Fruit fly (Drosophila melanogaster) whole organism, embryonic: ENCODE results near the gene CG10486.
A peak's percentile ranks its signal among the peaks of the same experiment; 100 is the strongest.

Experiments used
- ATbp ChIP-seq: fragments of 200-800 bp; sonication (Bioruptor generic); optimal IDR thresholded peaks from 2 replicates; lab custom pipeline; 2017; ENCODE audit warnings: missing biosample characterization, mild to moderate bottlenecking, missing genetic modification characterization, missing genetic modification reagents
- Abd-B ChIP-seq: fragments of 200-800 bp; sonication (Bioruptor generic); optimal IDR thresholded peaks from 2 replicates; lab custom pipeline; 2018; ENCODE audit warnings: missing biosample characterization, mild to moderate bottlenecking, missing genetic modification characterization, moderate library complexity
- Antp ChIP-seq: fragments of 200-800 bp; sonication (Bioruptor generic); optimal IDR thresholded peaks from 3 replicates; lab custom pipeline; 2016; ENCODE audit warnings: missing biosample characterization, missing genetic modification characterization
- Atf3 ChIP-seq: fragments of 200-800 bp; sonication (Bioruptor generic); optimal IDR thresholded peaks from 3 replicates; lab custom pipeline; 2016; ENCODE audit warnings: missing biosample characterization, missing genetic modification characterization
- B-H1 ChIP-seq: fragments of 200-800 bp; sonication (Bioruptor generic); IDR thresholded peaks from 3 replicates; pipeline ENCODE4 v1.3.6; 2022; ENCODE audit warnings: missing biosample characterization, missing genetic modification characterization
- BEAF-32 ChIP-seq: fragments of 200-800 bp; sonication (Bioruptor generic); optimal IDR thresholded peaks from 3 replicates; lab custom pipeline; 2017; ENCODE audit warnings: missing biosample characterization, missing genetic modification characterization, mild to moderate bottlenecking, moderate library complexity, missing genetic modification reagents
- CG10209 ChIP-seq: fragments of 200-800 bp; sonication (Bioruptor generic); optimal IDR thresholded peaks from 3 replicates; lab custom pipeline; 2017; ENCODE audit warnings: missing biosample characterization, mild to moderate bottlenecking, missing genetic modification characterization, missing genetic modification reagents
- CG10543 ChIP-seq: fragments of 200-800 bp; sonication (Bioruptor generic); optimal IDR thresholded peaks from 3 replicates; lab custom pipeline; 2017; ENCODE audit warnings: missing biosample characterization, mild to moderate bottlenecking, missing genetic modification characterization, moderate library complexity
- CG12769 ChIP-seq: fragments of 200-800 bp; sonication (Bioruptor generic); optimal IDR thresholded peaks from 2 replicates; lab custom pipeline; 2019; ENCODE audit warnings: missing biosample characterization, mild to moderate bottlenecking, missing genetic modification characterization, moderate library complexity
- CG1603 ChIP-seq: fragments of 200-800 bp; sonication (Bioruptor generic); optimal IDR thresholded peaks from 2 replicates; lab custom pipeline; 2019; ENCODE audit warnings: missing biosample characterization, mild to moderate bottlenecking, missing genetic modification characterization, moderate library complexity
- CG34422 ChIP-seq: fragments of 200-800 bp; sonication (Bioruptor generic); IDR thresholded peaks from 3 replicates; pipeline ENCODE4 v1.3.6; 2022; ENCODE audit warnings: missing biosample characterization, missing genetic modification characterization
- CG4360 ChIP-seq: fragments of 200-800 bp; sonication (Bioruptor generic); IDR thresholded peaks from 2 replicates; pipeline ENCODE4 v1.3.6; 2022; ENCODE audit warnings: missing biosample characterization, missing genetic modification characterization
- CG6654 ChIP-seq: fragments of 200-800 bp; sonication (Bioruptor generic); optimal IDR thresholded peaks from 2 replicates; lab custom pipeline; 2017; ENCODE audit warnings: missing biosample characterization, mild to moderate bottlenecking, missing genetic modification characterization
- CG8281 ChIP-seq: fragments of 200-800 bp; sonication (Bioruptor generic); optimal IDR thresholded peaks from 2 replicates; lab custom pipeline; 2018; ENCODE audit warnings: missing biosample characterization, mild to moderate bottlenecking, missing genetic modification characterization, moderate library complexity
- CG8290 ChIP-seq, 3 experiments: fragments of 200-800 bp; sonication (Bioruptor generic); optimal IDR thresholded peaks; 2 replicates each; lab custom pipeline; 2016 to 2019; ENCODE audit warnings: missing biosample characterization in 3 of 3, missing genetic modification characterization in 3 of 3, mild to moderate bottlenecking in 2 of 3, moderate library complexity in 1 of 3
- CG8924 ChIP-seq: fragments of 200-800 bp; optimal IDR thresholded peaks from 3 replicates; lab custom pipeline; 2019; ENCODE audit warnings: missing biosample characterization, mild to moderate bottlenecking, missing genetic modification characterization, moderate library complexity
- CG9437 ChIP-seq: fragments of 200-800 bp; sonication (Bioruptor generic); optimal IDR thresholded peaks from 2 replicates; lab custom pipeline; 2018; ENCODE audit warnings: missing biosample characterization, mild to moderate bottlenecking, missing genetic modification characterization
- CG9727 ChIP-seq: fragments of 200-800 bp; sonication (Bioruptor generic); optimal IDR thresholded peaks from 3 replicates; lab custom pipeline; 2017; ENCODE audit warnings: missing biosample characterization, mild to moderate bottlenecking, missing genetic modification characterization
- Drgx ChIP-seq: fragments of 200-800 bp; sonication (Bioruptor generic); IDR thresholded peaks from 2 replicates; pipeline ENCODE4 v1.3.6; 2022; ENCODE audit warnings: missing biosample characterization, missing genetic modification characterization
- E2f1 ChIP-seq: fragments of 200-800 bp; sonication (Bioruptor generic); IDR thresholded peaks from 2 replicates; pipeline ENCODE4 v1.3.6; 2022; ENCODE audit warnings: missing biosample characterization, missing genetic modification characterization
- Elba2 ChIP-seq: fragments of 200-800 bp; sonication (Bioruptor generic); optimal IDR thresholded peaks from 3 replicates; lab custom pipeline; 2016; ENCODE audit warnings: missing biosample characterization, missing genetic modification characterization
- HLH3B ChIP-seq: fragments of 200-800 bp; sonication (Bioruptor generic); IDR thresholded peaks from 2 replicates; pipeline ENCODE4 v1.3.6; 2022; ENCODE audit warnings: missing biosample characterization, missing genetic modification characterization
- HmgZ ChIP-seq: fragments of 200-800 bp; sonication (Bioruptor generic); optimal IDR thresholded peaks from 2 replicates; lab custom pipeline; 2018; ENCODE audit warnings: missing biosample characterization, mild to moderate bottlenecking, missing genetic modification characterization
- Hr39 ChIP-seq: fragments of >200 bp; optimal IDR thresholded peaks from 2 replicates; lab custom pipeline; 2017
- Optix ChIP-seq: fragments of 200-800 bp; sonication (Bioruptor generic); IDR thresholded peaks from 3 replicates; pipeline ENCODE4 v1.3.6; 2022; ENCODE audit warnings: missing biosample characterization, missing genetic modification characterization
- PHDP ChIP-seq: fragments of 200-800 bp; sonication (Bioruptor generic); optimal IDR thresholded peaks from 3 replicates; lab custom pipeline; 2018; ENCODE audit warnings: missing biosample characterization, mild to moderate bottlenecking, missing genetic modification characterization, moderate library complexity
- abd-A ChIP-seq: fragments of 200-800 bp; sonication (Bioruptor generic); optimal IDR thresholded peaks from 3 replicates; lab custom pipeline; 2019; ENCODE audit warnings: missing biosample characterization, mild to moderate bottlenecking, missing genetic modification characterization, moderate library complexity
- cwo ChIP-seq: fragments of 200-800 bp; sonication (Bioruptor generic); optimal IDR thresholded peaks from 3 replicates; lab custom pipeline; 2017; ENCODE audit warnings: missing biosample characterization, missing genetic modification characterization, mild to moderate bottlenecking, moderate library complexity, missing genetic modification reagents
- dan ChIP-seq: fragments of 200-800 bp; sonication (Bioruptor generic); IDR thresholded peaks from 2 replicates; pipeline ENCODE4 v1.3.6; 2022; ENCODE audit warnings: missing biosample characterization, missing genetic modification characterization
- dati ChIP-seq: fragments of 200-800 bp; sonication (Bioruptor generic); IDR thresholded peaks from 2 replicates; pipeline ENCODE4 v1.3.6; 2022; ENCODE audit warnings: missing biosample characterization, missing genetic modification characterization
- gcm ChIP-seq: fragments of 200-800 bp; sonication (Bioruptor generic); optimal IDR thresholded peaks from 2 replicates; lab custom pipeline; 2019; ENCODE audit warnings: missing biosample characterization, mild to moderate bottlenecking, missing genetic modification characterization, moderate library complexity
- gt ChIP-seq: fragments of 200-800 bp; sonication (Bioruptor generic); IDR thresholded peaks from 2 replicates; pipeline ENCODE4 v1.3.6; 2022; ENCODE audit warnings: missing biosample characterization, missing genetic modification characterization
- hb ChIP-seq: fragments of 200-800 bp; sonication (Bioruptor generic); IDR thresholded peaks from 3 replicates; pipeline ENCODE4 v1.3.6; 2022; ENCODE audit warnings: missing biosample characterization, missing genetic modification characterization; ENCODE audit not compliant: partially characterized antibody
- hkb ChIP-seq, 2 experiments: fragments of 200-800 bp in 1 of 2; fragments of >200 bp in 1 of 2; sonication (Bioruptor generic) in 1 of 2; IDR thresholded peaks in 1 of 2; optimal IDR thresholded peaks in 1 of 2; 2 replicates each; pipeline versions ENCODE4 v1.3.6 to Lab custom; 2017 to 2022; ENCODE audit warnings: missing biosample characterization in 1 of 2, missing genetic modification characterization in 1 of 2
- hth ChIP-seq: fragments of >200 bp; optimal IDR thresholded peaks from 2 replicates; lab custom pipeline; 2017; ENCODE audit warnings: inconsistent platforms
- ind ChIP-seq: fragments of 200-800 bp; sonication (Bioruptor generic); optimal IDR thresholded peaks from 3 replicates; lab custom pipeline; 2016; ENCODE audit warnings: missing biosample characterization, missing genetic modification characterization
- kah ChIP-seq: fragments of 200-800 bp; sonication (Bioruptor generic); optimal IDR thresholded peaks from 2 replicates; lab custom pipeline; 2018; ENCODE audit warnings: missing biosample characterization, mild to moderate bottlenecking, missing genetic modification characterization
- nerfin-1 ChIP-seq: fragments of 200-800 bp; sonication (Bioruptor generic); optimal IDR thresholded peaks from 3 replicates; lab custom pipeline; 2019; ENCODE audit warnings: missing biosample characterization, mild to moderate bottlenecking, missing genetic modification characterization, moderate library complexity
- pros ChIP-seq: fragments of 200-800 bp; sonication (Bioruptor generic); optimal IDR thresholded peaks from 3 replicates; lab custom pipeline; 2019; ENCODE audit warnings: missing biosample characterization, mild to moderate bottlenecking, missing genetic modification characterization, moderate library complexity
- ro ChIP-seq: fragments of 200-800 bp; sonication (Bioruptor generic); IDR thresholded peaks from 2 replicates; pipeline ENCODE4 v1.3.6; 2022; ENCODE audit warnings: missing biosample characterization, missing genetic modification characterization
- run ChIP-seq: fragments of 200-800 bp; sonication (Bioruptor generic); optimal IDR thresholded peaks from 3 replicates; lab custom pipeline; 2018; ENCODE audit warnings: missing biosample characterization, mild to moderate bottlenecking, missing genetic modification characterization
- sens ChIP-seq: fragments of 200-800 bp; sonication (Bioruptor generic); peaks from one replicate; lab custom pipeline; 2016; ENCODE audit warnings: missing biosample characterization, missing genetic modification characterization
- sima ChIP-seq: fragments of 200-800 bp; sonication (Bioruptor generic); optimal IDR thresholded peaks from 2 replicates; lab custom pipeline; 2016; ENCODE audit warnings: missing biosample characterization, missing genetic modification characterization
- slou ChIP-seq: fragments of 200-800 bp; sonication (Bioruptor generic); optimal IDR thresholded peaks from 3 replicates; lab custom pipeline; 2016; ENCODE audit warnings: missing biosample characterization, missing genetic modification characterization
- sug ChIP-seq: fragments of 200-800 bp; optimal IDR thresholded peaks from 2 replicates; lab custom pipeline; 2019; ENCODE audit warnings: missing biosample characterization, mild to moderate bottlenecking, missing genetic modification characterization, moderate library complexity
- twi ChIP-seq: fragments of 200-800 bp; optimal IDR thresholded peaks from 2 replicates; lab custom pipeline; 2019; ENCODE audit warnings: missing biosample characterization, mild to moderate bottlenecking, missing genetic modification characterization, moderate library complexity
- usp ChIP-seq: fragments of >200 bp; optimal IDR thresholded peaks from 2 replicates; lab custom pipeline; 2017; ENCODE audit warnings: missing biosample characterization, missing genetic modification characterization
- z ChIP-seq: fragments of 200-800 bp; sonication (Bioruptor generic); IDR thresholded peaks from 3 replicates; pipeline ENCODE4 v1.3.6; 2022; ENCODE audit warnings: missing biosample characterization, missing genetic modification characterization
- zf30C ChIP-seq: fragments of 200-800 bp; sonication (Bioruptor generic); optimal IDR thresholded peaks from 3 replicates; lab custom pipeline; 2018; ENCODE audit warnings: missing biosample characterization, mild to moderate bottlenecking, missing genetic modification characterization
- zfh1 ChIP-seq: fragments of 200-800 bp; sonication (Bioruptor generic); IDR thresholded peaks from 3 replicates; pipeline ENCODE4 v1.3.6; 2022; ENCODE audit warnings: missing biosample characterization, missing genetic modification characterization

CG10486 gene

DNA sequence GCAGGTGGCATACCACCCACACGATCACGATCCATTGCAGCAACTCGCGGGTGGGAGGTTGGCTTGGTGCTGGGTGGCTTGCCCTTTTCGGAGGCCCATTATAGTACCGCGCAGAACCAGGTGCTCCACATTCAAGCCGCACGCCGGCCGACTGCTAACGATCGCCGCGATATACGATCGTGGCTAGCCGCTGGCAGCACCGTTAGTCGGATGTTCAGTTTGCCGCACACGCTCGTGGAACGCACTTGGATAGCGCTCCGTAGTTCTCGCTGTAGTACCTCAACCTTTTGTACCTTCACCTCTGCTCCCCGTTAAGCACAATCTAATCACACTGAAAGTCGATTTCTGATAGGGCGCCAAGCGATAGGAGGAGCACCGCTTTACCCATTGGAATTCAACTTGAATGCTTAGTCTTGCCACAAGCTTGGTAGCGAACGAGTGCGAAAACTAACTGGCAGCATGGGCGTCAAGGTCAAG, 17.2 kb upstream of the CG10486 start, which contains the start of gene CG33523 (continued):
- TF ChIP-seq CG34422 (GFP tag; lab: Robert Waterston, UW) (no peak), CG8924 (no peak), Elba2 (GFP tag; lab: Kevin White, UChicago) (no peak), BEAF-32 (no peak), hb (no peak), CG9437 (GFP tag; lab: Kevin White, UChicago) (no peak), usp (GFP tag; lab: Kevin White, UChicago) (no peak), Atf3 (GFP tag; lab: Kevin White, UChicago) (no peak), Antp (GFP tag; lab: Kevin White, UChicago) (no peak), CG10543 (GFP tag; lab: Kevin White, UChicago) (peak; percentile 74), kah (GFP tag; lab: Kevin White, UChicago) (no peak), Hr39 (lab: Kevin White, UChicago) (no peak), ind (no peak), B-H1 (GFP tag; lab: Robert Waterston, UW) (no peak), gt (GFP tag; lab: Robert Waterston, UW) (no peak), ro (GFP tag; lab: Robert Waterston, UW) (no peak), zf30C (GFP tag; lab: Kevin White, UChicago) (no peak), PHDP (tag; lab: Kevin White, UChicago) (no peak), sima (GFP tag; lab: Kevin White, UChicago) (no peak), zfh1 (no peak), CG10209 (GFP tag; lab: Kevin White, UChicago) (no peak), HLH3B (GFP tag; lab: Robert Waterston, UW) (no peak), hth (lab: Kevin White, UChicago) (no peak), dati (no peak), CG6654 (GFP tag; lab: Kevin White, UChicago) (no peak), Drgx (GFP tag; lab: Robert Waterston, UW) (no peak), Abd-B (no peak)

DNA sequence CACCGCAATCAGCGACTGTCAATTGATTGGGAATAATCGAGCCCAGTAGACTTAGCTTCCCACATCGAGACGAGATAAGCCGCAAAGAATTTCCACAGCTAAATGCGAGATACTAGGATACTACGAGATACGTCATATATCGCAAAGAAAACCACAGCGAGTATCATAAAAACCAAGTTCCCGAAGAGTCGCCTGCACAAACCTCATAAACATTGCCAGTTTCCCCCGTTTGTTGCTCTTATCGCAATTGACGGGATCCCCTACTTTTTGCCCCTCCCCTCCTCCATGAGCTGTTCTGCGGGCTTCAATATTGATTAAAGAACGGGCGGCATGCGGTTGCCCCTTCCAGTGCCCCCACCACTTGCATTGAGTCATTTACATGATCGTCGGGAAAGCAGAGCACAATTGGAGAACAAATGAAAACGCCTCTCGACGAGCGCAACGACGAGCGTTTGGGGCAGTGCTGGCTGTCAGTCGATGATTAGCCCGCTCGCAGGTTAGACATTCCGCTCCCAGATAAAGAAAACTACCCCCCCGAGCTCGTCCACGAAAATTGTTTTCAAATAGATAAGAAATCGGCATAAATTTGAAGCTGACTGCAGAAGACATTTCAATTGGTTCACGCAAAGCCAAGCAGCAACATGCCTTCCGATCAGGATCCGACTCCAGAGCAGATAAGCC, 15.6 kb upstream of the CG10486 start, which contains the start of gene CG32407:
TSS of gene CG32407 (plus strand) at position 51 of the 681 bp plus-strand sequence.
- TF ChIP-seq Optix (GFP tag; lab: Robert Waterston, UW) (0 out of 3 replicates have a peak, but pooled peaks have one; percentile 27), CG12769 (tag; lab: Kevin White, UChicago) (peak; percentile 45), hkb (optimal IDR thresholded peaks at IDR 0.05; lab: Kevin White, UChicago) (no peak), hkb (GFP tag; IDR thresholded peaks at IDR 0.05; lab: Robert Waterston, UW) (peak; percentile 13; the same call in 1 of the 2 replicates), dan (no peak), twi (tag; lab: Kevin White, UChicago) (no peak), nerfin-1 (tag; lab: Kevin White, UChicago) (peak; percentile 5), z (GFP tag; lab: Robert Waterston, UW) (peak; percentile 85), sens (GFP tag; lab: Kevin White, UChicago) (no peak), CG8290 (GFP tag; optimal IDR thresholded peaks at IDR 0.05; lab: Kevin White, UChicago) (no peak), CG8290 (tag; optimal IDR thresholded peaks at IDR 0.05; lab: Kevin White, UChicago) (peak in 1 of 2 experiments; percentile 3), HmgZ (peak; percentile 19), cwo (no peak), sug (peak; percentile 97), CG8281 (tag; lab: Kevin White, UChicago) (peak; percentile 87), pros (GFP tag; lab: Kevin White, UChicago) (peak; percentile 65), CG1603 (peak; percentile 11), slou (GFP tag; lab: Kevin White, UChicago) (no peak), run (peak; percentile 58), gcm (GFP tag; lab: Kevin White, UChicago) (peak; percentile 94), E2f1 (0 out of 2 replicates have a peak, but pooled peaks have one; percentile 23), abd-A (tag; lab: Kevin White, UChicago) (no peak), CG4360 (GFP tag; lab: Robert Waterston, UW) (0 out of 2 replicates have a peak, but pooled peaks have one; percentile 9), CG9727 (GFP tag; lab: Kevin White, UChicago) (no peak), ATbp (GFP tag; lab: Kevin White, UChicago) (peak; percentile 60)
